Fruit fly (Drosophila melanogaster): ENCODE data around the gene S-Lap1.
A peak's percentile ranks its signal among the peaks of the same experiment; 100 is the strongest.

S-Lap1 gene

DNA sequence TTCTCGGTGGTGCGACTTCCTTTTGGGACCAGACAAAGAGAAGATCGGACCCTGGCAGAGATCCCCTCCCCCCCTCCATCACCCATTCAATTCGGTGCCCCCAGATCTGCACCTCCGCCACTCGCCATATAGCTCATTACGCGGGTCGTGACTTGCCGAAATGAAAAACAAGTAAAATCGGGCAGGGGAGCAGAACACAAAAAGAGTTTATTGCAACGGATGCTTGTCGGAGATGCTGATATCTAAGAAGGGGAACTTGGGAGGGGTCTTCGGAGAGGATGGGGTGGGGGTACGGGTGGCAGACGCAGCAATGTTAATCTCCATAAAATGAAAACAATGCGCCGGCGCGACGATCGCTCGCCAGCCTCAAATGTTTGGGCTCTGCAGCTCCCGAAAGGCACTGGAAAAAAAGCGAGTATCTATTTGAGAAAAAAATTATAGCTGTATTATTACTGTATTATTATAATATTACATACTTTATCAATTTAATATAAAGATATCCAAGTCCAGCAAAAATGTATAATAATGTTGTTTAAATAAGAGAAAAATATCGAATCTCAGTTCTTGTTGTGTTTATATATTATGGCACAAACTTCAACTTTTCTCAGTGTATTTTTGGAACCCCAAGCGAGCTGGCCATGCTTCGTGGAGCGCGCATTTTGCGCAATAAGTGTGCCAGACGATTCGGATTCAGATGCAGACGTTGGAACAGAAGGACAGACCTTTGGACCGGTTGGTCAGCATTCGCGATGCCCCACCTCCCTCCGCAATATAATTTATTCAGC lies 51.0 kb downstream of the S-Lap1 start (continued):
- TF ChIP-seq Deaf1 (tag; optimal IDR thresholded peaks at IDR 0.05): peak; percentile 27
- no peak for TF ChIP-seq dati (GFP tag; IDR thresholded peaks at IDR 0.05)
- no peak for TF ChIP-seq cg (GFP tag; optimal IDR thresholded peaks at IDR 0.05)
- TF ChIP-seq gsb (GFP tag; IDR thresholded peaks at IDR 0.05): no peak
- TF ChIP-seq CG2116 (GFP tag; optimal IDR thresholded peaks at IDR 0.05): no peak
- no peak for TF ChIP-seq H2.0 (GFP tag; IDR thresholded peaks at IDR 0.05)
- peak; percentile 35; the same call in 1 of the 2 replicates for TF ChIP-seq lmd (GFP tag; IDR thresholded peaks at IDR 0.05)
- TF ChIP-seq Awh (GFP tag; IDR thresholded peaks at IDR 0.05): no peak
- TF ChIP-seq dm (GFP tag; optimal IDR thresholded peaks at IDR 0.05): no peak
- TF ChIP-seq dmrt99B (tag; optimal IDR thresholded peaks at IDR 0.05): peak; percentile 61
- no peak for TF ChIP-seq caup (GFP tag; optimal IDR thresholded peaks at IDR 0.05; ENCODE audit: severe bottlenecking)
- TF ChIP-seq vnd (GFP tag; IDR thresholded peaks at IDR 0.05; ENCODE audit: partially characterized antibody): no peak
- TF ChIP-seq CG7271 (tag; optimal IDR thresholded peaks at IDR 0.05): no peak
- peak; percentile 42 for TF ChIP-seq gsb-n (tag; optimal IDR thresholded peaks at IDR 0.05)
- no peak for TF ChIP-seq knrl (GFP tag; IDR thresholded peaks at IDR 0.05; ENCODE audit: partially characterized antibody)
- TF ChIP-seq CG12299 (tag; optimal IDR thresholded peaks at IDR 0.05): no peak
- TF ChIP-seq scrt (GFP tag; optimal IDR thresholded peaks at IDR 0.05): no peak
- TF ChIP-seq sr (GFP tag; IDR thresholded peaks at IDR 0.05): no peak
- TF ChIP-seq Myb (GFP tag; optimal IDR thresholded peaks at IDR 0.05): no peak
- no peak for TF ChIP-seq CG18476 (GFP tag; optimal IDR thresholded peaks at IDR 0.05)
- TF ChIP-seq D (optimal IDR thresholded peaks at IDR 0.05): no peak
- TF ChIP-seq D (GFP tag; optimal IDR thresholded peaks at IDR 0.05): peak; percentile 37
- no peak for TF ChIP-seq usp (GFP tag; optimal IDR thresholded peaks at IDR 0.05)
- TF ChIP-seq ERR (GFP tag; optimal IDR thresholded peaks at IDR 0.05): no peak
- TF ChIP-seq CG13894 (tag; optimal IDR thresholded peaks at IDR 0.05): no peak
- no peak for TF ChIP-seq pnt (GFP tag; optimal IDR thresholded peaks at IDR 0.05)
- no peak for TF ChIP-seq mam (GFP tag; optimal IDR thresholded peaks at IDR 0.05)
- TF ChIP-seq B-H1 (GFP tag; IDR thresholded peaks at IDR 0.05): no peak
- TF ChIP-seq CG3281 (GFP tag; optimal IDR thresholded peaks at IDR 0.05): no peak
- no peak for TF ChIP-seq ind (GFP tag; optimal IDR thresholded peaks at IDR 0.05)
- TF ChIP-seq schlank (tag; optimal IDR thresholded peaks at IDR 0.05): no peak
- TF ChIP-seq bbx (GFP tag; IDR thresholded peaks at IDR 0.05; ENCODE audit: partially characterized antibody): no peak
- TF ChIP-seq CG17568 (GFP tag; optimal IDR thresholded peaks at IDR 0.05): peak; percentile 4
- TF ChIP-seq CG18619 (GFP tag; optimal IDR thresholded peaks at IDR 0.05): no peak
- no peak for TF ChIP-seq CG6654 (GFP tag; optimal IDR thresholded peaks at IDR 0.05)
- TF ChIP-seq slp2 (GFP tag; optimal IDR thresholded peaks at IDR 0.05): no peak
- TF ChIP-seq CG32532 (GFP tag; IDR thresholded peaks at IDR 0.05): no peak
- no peak for TF ChIP-seq CG10959 (GFP tag; IDR thresholded peaks at IDR 0.05)
- TF ChIP-seq CG17359 (tag; optimal IDR thresholded peaks at IDR 0.05): no peak
- TF ChIP-seq sim (GFP tag; IDR thresholded peaks at IDR 0.05): no peak
- no peak for TF ChIP-seq CG6683 (GFP tag; optimal IDR thresholded peaks at IDR 0.05)
- no peak for TF ChIP-seq HmgD (GFP tag; optimal IDR thresholded peaks at IDR 0.05)
- TF ChIP-seq Ets97D (GFP tag; optimal IDR thresholded peaks at IDR 0.05): no peak
- TF ChIP-seq aop (GFP tag; IDR thresholded peaks at IDR 0.05): no peak
- TF ChIP-seq ewg (GFP tag; optimal IDR thresholded peaks at IDR 0.05): no peak
- TF ChIP-seq nmo (GFP tag; optimal IDR thresholded peaks at IDR 0.05): peak; percentile 52
- TF ChIP-seq bowl (GFP tag; IDR thresholded peaks at IDR 0.05): no peak
- TF ChIP-seq ara (GFP tag; IDR thresholded peaks at IDR 0.05): peak; percentile 63; the same call in 1 of the 2 replicates
- peak; percentile 8 for TF ChIP-seq CG12659 (GFP tag; optimal IDR thresholded peaks at IDR 0.05)
- no peak for TF ChIP-seq CG34376 (GFP tag; optimal IDR thresholded peaks at IDR 0.05)

All from whole organism, embryonic.